Worm (Caenorhabditis elegans) whole organism, young adult: ENCODE data around the gene paa-1.

ENCODE experiments used
- T26A5.8 ChIP-seq: sonication (generic microtip); optimal IDR thresholded peaks from 2 replicates; lab custom pipeline; 2016; ENCODE audit warnings: missing genetic modification characterization, missing compliant biosample characterization
- Y53G8AR.9 ChIP-seq: fragments of 200-800 bp; sonication (Bioruptor generic); conservative IDR thresholded peaks from 2 replicates; pipeline ENCODE4 v1.3.6; 2022; ENCODE audit warnings: missing genetic modification reagents, missing genetic modification characterization, missing compliant biosample characterization
- ama-1 ChIP-seq, 3 experiments: fragments of 150-350 bp in 1 of 3; sonication (generic microtip) in 2 of 3; optimal IDR thresholded peaks; 2 replicates each; lab custom pipeline; 2014 to 2018; ENCODE audit warnings: missing biosample characterization in 2 of 3, missing genetic modification characterization in 2 of 3, missing genetic modification reagents in 2 of 3
- dpl-1 ChIP-seq: fragments of 150-350 bp; optimal IDR thresholded peaks from 2 replicates; lab custom pipeline; 2014; ENCODE audit warnings: missing biosample characterization, missing genetic modification reagents, missing genetic modification characterization
- hsf-1 ChIP-seq: fragments of 200-800 bp; sonication (Bioruptor generic); IDR thresholded peaks from 2 replicates; pipeline ENCODE4 v1.3.6; 2022; ENCODE audit warnings: missing genetic modification reagents, missing genetic modification characterization, missing compliant biosample characterization
- madf-6 ChIP-seq: fragments of 200-800 bp; sonication (Bioruptor generic); IDR thresholded peaks from 2 replicates; pipeline ENCODE4 v1.3.6; 2022; ENCODE audit warnings: missing genetic modification reagents, missing genetic modification characterization, missing compliant biosample characterization
- tbp1 ChIP-seq: fragments of 200-800 bp; sonication (Bioruptor generic); optimal IDR thresholded peaks from 2 replicates; lab custom pipeline; 2018; ENCODE audit warnings: mild to moderate bottlenecking, missing genetic modification characterization, missing compliant biosample characterization
- xnd-1 ChIP-seq: sonication (generic microtip); optimal IDR thresholded peaks from 2 replicates; lab custom pipeline; 2016; ENCODE audit warnings: missing genotype, missing genetic modification reagents, missing genetic modification characterization, missing compliant biosample characterization

- TF ChIP-seq tbp1 (GFP tag; lab: Kevin White, UChicago) (no peak), hsf-1 (GFP tag; lab: Robert Waterston, UW) (no peak), madf-6 (GFP tag; lab: Robert Waterston, UW) (no peak), ama-1 (optimal IDR thresholded peaks at IDR 0.05; lab: Kevin White, UChicago) (no peak), ama-1 (GFP tag; optimal IDR thresholded peaks at IDR 0.05; lab: Kevin White, UChicago) (no peak), Y53G8AR.9 (GFP tag; lab: Robert Waterston, UW) (0 out of 2 replicates have a peak, but pooled peaks have one; percentile 26), T26A5.8 (tag; lab: Kevin White, UChicago) (no peak), dpl-1 (GFP tag; lab: Kevin White, UChicago) (no peak), xnd-1 (tag; lab: Kevin White, UChicago) (no peak)
These were observed 29.1 kb downstream of the paa-1 start for ce11 chrIII:5479493-5480167.
